Worm (Caenorhabditis elegans): Measurements from ENCODE around the gene F26F12.8.

Gene F26F12.8

ce11 chrV:5880064-5880463, 17.7 kb upstream of the F26F12.8 start, which contains the start of gene C02G6.3:
C02G6.3 (plus strand) TSS chrV:5880364.
- no peak for TF ChIP-seq lin-13 (GFP tag; optimal IDR thresholded peaks at IDR 0.05)
- TF ChIP-seq ztf-11 (tag; optimal IDR thresholded peaks at IDR 0.05): no peak
- TF ChIP-seq ama-1 (optimal IDR thresholded peaks at IDR 0.05): no peak
- no peak for TF ChIP-seq arid-1 (GFP tag; conservative IDR thresholded peaks at IDR 0.05)
- TF ChIP-seq ZK337.2 (GFP tag; IDR thresholded peaks at IDR 0.05): no peak
- TF ChIP-seq R02D3.7 (tag; optimal IDR thresholded peaks at IDR 0.05): no peak

ce11 chrV:5876966-5877365, 14.6 kb upstream of the F26F12.8 start:
- TF ChIP-seq nhr-11 (tag; optimal IDR thresholded peaks at IDR 0.05) (no peak), unc-62 (GFP tag; optimal IDR thresholded peaks at IDR 0.05 in 1 of 2) (peak in 1 of 2 experiments; percentile 90), unc-62 (tag; optimal IDR thresholded peaks at IDR 0.05) (no peak), nhr-6 (tag; optimal IDR thresholded peaks at IDR 0.05) (no peak), ZK546.5 (tag; optimal IDR thresholded peaks at IDR 0.05) (no peak), aha-1 (tag) (peak; percentile 27)

ce11 chrV:5871759-5872158, 9.4 kb upstream of the F26F12.8 start, which contains the start of gene C02G6.2:
C02G6.2 (plus strand) TSS chrV:5872059.
- TF ChIP-seq ceh-62 (tag; optimal IDR thresholded peaks at IDR 0.05): no peak
- no peak for TF ChIP-seq madf-5 (GFP tag; IDR thresholded peaks at IDR 0.05)

ce11 chrV:5869227-5869626, 6.9 kb upstream of the F26F12.8 start, which contains the start of gene F26F12.4:
F26F12.4 (minus strand) TSS chrV:5869327.
- TF ChIP-seq saeg-2 (GFP tag; IDR thresholded peaks at IDR 0.05) (no peak), nhr-28 (tag; optimal IDR thresholded peaks at IDR 0.05) (no peak), zip-11 (GFP tag; IDR thresholded peaks at IDR 0.05) (no peak), D1046.2 (GFP tag; IDR thresholded peaks at IDR 0.05) (no peak), ama-1 (optimal IDR thresholded peaks at IDR 0.05) (no peak), unc-130 (GFP tag; optimal IDR thresholded peaks at IDR 0.05) (no peak), egl-27 (tag; optimal IDR thresholded peaks at IDR 0.05) (no peak), lin-38 (GFP tag; IDR thresholded peaks at IDR 0.05) (no peak), vab-7 (GFP tag; IDR thresholded peaks at IDR 0.05) (no peak), sdz-12 (GFP tag; optimal IDR thresholded peaks at IDR 0.05) (no peak), ces-1 (GFP tag; optimal IDR thresholded peaks at IDR 0.05) (no peak), ztf-7 (tag; optimal IDR thresholded peaks at IDR 0.05) (no peak), duxl-1 (tag; optimal IDR thresholded peaks at IDR 0.05; ENCODE audit: poor library complexity) (no peak), F37D6.2 (tag; optimal IDR thresholded peaks at IDR 0.05) (no peak)

ce11 chrV:5865085-5865484, 2.8 kb upstream of the F26F12.8 start, which contains the start of gene F26F12.5:
F26F12.5 (minus strand) TSS chrV:5865185.
- peak in 1 of 2 experiments; percentile 19 for TF ChIP-seq unc-62 (GFP tag; optimal IDR thresholded peaks at IDR 0.05 in 1 of 2)
- TF ChIP-seq unc-62 (tag; optimal IDR thresholded peaks at IDR 0.05): no peak
- TF ChIP-seq lin-15B (tag; optimal IDR thresholded peaks at IDR 0.05): no peak

- TF ChIP-seq mdl-1 (tag; optimal IDR thresholded peaks at IDR 0.05) (no peak), hmg-1.1 (GFP tag; IDR thresholded peaks at IDR 0.05) (no peak), ceh-82 (tag; optimal IDR thresholded peaks at IDR 0.05) (no peak), lin-15B (tag; optimal IDR thresholded peaks at IDR 0.05) (no peak), lin-13 (GFP tag; optimal IDR thresholded peaks at IDR 0.05) (no peak), mxl-3 (GFP tag; optimal IDR thresholded peaks at IDR 0.05) (no peak), egl-27 (tag; optimal IDR thresholded peaks at IDR 0.05) (no peak), lir-3 (tag; optimal IDR thresholded peaks at IDR 0.05) (no peak)
These were observed 10.2 kb downstream of the F26F12.8 start for ce11 chrV:5852084-5852483.

All from whole organism, L4 larva.